Worm (Caenorhabditis elegans) whole organism, midembryonic: Measurements from ENCODE around the gene Y39B6A.10.

Experiments used
- cog-1 ChIP-seq: sonication (generic microtip); optimal IDR thresholded peaks from 2 replicates; lab custom pipeline; 2016; ENCODE audit warnings: missing genetic modification characterization, missing compliant biosample characterization
- flt-1 ChIP-seq: fragments of 200-800 bp; sonication (Bioruptor generic); IDR thresholded peaks from 2 replicates; pipeline ENCODE4 v1.3.6; 2022; ENCODE audit warnings: missing genetic modification characterization, missing compliant biosample characterization
- klf-2 ChIP-seq: fragments of 200-800 bp; sonication (Bioruptor generic); conservative IDR thresholded peaks from 2 replicates; pipeline ENCODE4 v1.3.6; 2022; ENCODE audit warnings: missing genetic modification reagents, missing genetic modification characterization, missing compliant biosample characterization
- med-1 ChIP-seq: sonication (generic microtip); optimal IDR thresholded peaks from 2 replicates; lab custom pipeline; 2017; ENCODE audit warnings: missing genetic modification characterization, mild to moderate bottlenecking, missing compliant biosample characterization, antibody characterized with exemption, missing genetic modification reagents; ENCODE audit not compliant: insufficient read depth
- ztf-23 ChIP-seq: fragments of 200-800 bp; sonication (Bioruptor generic); IDR thresholded peaks from 2 replicates; pipeline ENCODE4 v1.3.6; 2022; ENCODE audit warnings: missing genetic modification reagents, missing genetic modification characterization, missing compliant biosample characterization
- ztf-29 ChIP-seq: fragments of 200-800 bp; sonication (Bioruptor generic); IDR thresholded peaks from 2 replicates; pipeline ENCODE4 v1.3.6; 2022; ENCODE audit warnings: missing genetic modification reagents, missing genetic modification characterization, missing compliant biosample characterization

DNA sequence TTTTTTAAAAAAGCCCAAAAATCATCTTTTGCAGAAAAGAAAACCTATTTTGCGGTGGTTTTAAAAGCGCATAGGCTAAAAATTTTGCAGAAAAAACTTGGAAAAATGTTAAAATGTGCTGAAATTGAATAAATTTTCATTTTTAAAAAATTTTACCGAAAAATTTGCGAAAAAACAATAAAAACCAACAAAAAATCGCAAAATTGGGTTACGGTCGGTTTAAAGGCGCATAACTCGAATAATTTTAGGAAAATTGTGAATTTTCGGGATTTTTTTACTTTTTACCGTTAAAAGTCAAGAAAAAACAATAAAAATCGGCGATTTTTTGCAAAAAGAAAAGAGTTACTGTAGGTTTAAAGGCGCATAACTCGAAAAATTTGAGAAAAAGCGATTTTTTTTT, 8.2 kb downstream of the Y39B6A.10 start:
- no peak for TF ChIP-seq klf-2 (GFP tag; lab: Robert Waterston, UW)
- no peak for TF ChIP-seq ztf-23
- no peak for TF ChIP-seq flt-1 (GFP tag; lab: Robert Waterston, UW)
- TF ChIP-seq cog-1 (tag; lab: Kevin White, UChicago) = no peak
- no peak for TF ChIP-seq med-1 (GFP tag; lab: Kevin White, UChicago)
- TF ChIP-seq ztf-29 (GFP tag; lab: Robert Waterston, UW) = no peak
